Fruit fly (Drosophila melanogaster) whole organism, embryonic: ENCODE measurements around the gene CG14995.
A peak's percentile ranks its signal among the peaks of the same experiment; 100 is the strongest.

Experiments used
- BEAF-32 ChIP-seq: fragments of 200-800 bp; sonication (Bioruptor generic); optimal IDR thresholded peaks from 3 replicates; lab custom pipeline; 2017; ENCODE audit warnings: missing biosample characterization, missing genetic modification characterization, mild to moderate bottlenecking, moderate library complexity, missing genetic modification reagents
- CG10274 ChIP-seq: fragments of 200-800 bp; sonication (Bioruptor generic); optimal IDR thresholded peaks from 3 replicates; lab custom pipeline; 2017; ENCODE audit warnings: missing biosample characterization, mild to moderate bottlenecking, missing genetic modification characterization
- CG10321 ChIP-seq: fragments of 200-800 bp; sonication (Bioruptor generic); IDR thresholded peaks from 2 replicates; pipeline ENCODE4 v1.3.6; 2022; ENCODE audit warnings: missing biosample characterization, missing genetic modification characterization
- CG10979 ChIP-seq: fragments of 200-800 bp; sonication (Bioruptor generic); optimal IDR thresholded peaks from 2 replicates; lab custom pipeline; 2018; ENCODE audit warnings: missing biosample characterization, mild to moderate bottlenecking, missing genetic modification characterization, moderate library complexity
- CG11456 ChIP-seq: fragments of 200-800 bp; sonication (Bioruptor generic); IDR thresholded peaks from 3 replicates; pipeline ENCODE4 v1.3.6; 2022; ENCODE audit warnings: missing biosample characterization, missing genetic modification characterization
- CG12071 ChIP-seq: fragments of 200-800 bp; sonication (Bioruptor generic); optimal IDR thresholded peaks from 3 replicates; lab custom pipeline; 2018; ENCODE audit warnings: missing biosample characterization, mild to moderate bottlenecking, missing genetic modification characterization
- CG15479 ChIP-seq: fragments of 200-800 bp; sonication (Bioruptor generic); optimal IDR thresholded peaks from 3 replicates; lab custom pipeline; 2019; ENCODE audit warnings: missing biosample characterization, mild to moderate bottlenecking, missing genetic modification characterization, moderate library complexity
- CG15514 ChIP-seq: fragments of 200-800 bp; sonication (Bioruptor generic); optimal IDR thresholded peaks from 3 replicates; lab custom pipeline; 2017; ENCODE audit warnings: missing biosample characterization, missing genetic modification characterization, mild to moderate bottlenecking, moderate library complexity, missing genetic modification reagents
- CG15696 ChIP-seq: fragments of 200-800 bp; sonication (Bioruptor generic); optimal IDR thresholded peaks from 2 replicates; lab custom pipeline; 2019; ENCODE audit warnings: missing biosample characterization, mild to moderate bottlenecking, missing genetic modification characterization, moderate library complexity
- CG17361 ChIP-seq: fragments of 200-800 bp; sonication (Bioruptor generic); IDR thresholded peaks from 3 replicates; pipeline ENCODE4 v1.3.6; 2022; ENCODE audit warnings: missing biosample characterization, missing genetic modification characterization
- CG2120 ChIP-seq: fragments of 200-800 bp; sonication (Bioruptor generic); optimal IDR thresholded peaks from 3 replicates; lab custom pipeline; 2016; ENCODE audit warnings: missing biosample characterization, missing genetic modification characterization
- CG2889 ChIP-seq: fragments of 200-800 bp; sonication (Bioruptor generic); IDR thresholded peaks from 3 replicates; pipeline ENCODE4 v1.3.6; 2022; ENCODE audit warnings: missing biosample characterization, missing genetic modification characterization
- CG30431 ChIP-seq: fragments of 200-800 bp; sonication (Bioruptor generic); optimal IDR thresholded peaks from 2 replicates; lab custom pipeline; 2017; ENCODE audit warnings: missing biosample characterization, missing genetic modification characterization
- CG3163 ChIP-seq: fragments of 200-800 bp; sonication (Bioruptor generic); optimal IDR thresholded peaks from 3 replicates; lab custom pipeline; 2016; ENCODE audit warnings: missing biosample characterization, missing genetic modification characterization
- CG34376 ChIP-seq: fragments of 200-800 bp; sonication (Bioruptor generic); optimal IDR thresholded peaks from 2 replicates; lab custom pipeline; 2018; ENCODE audit warnings: missing biosample characterization, mild to moderate bottlenecking, missing genetic modification characterization
- CG3838 ChIP-seq: fragments of 200-800 bp; sonication (Bioruptor generic); optimal IDR thresholded peaks from 3 replicates; lab custom pipeline; 2016; ENCODE audit warnings: missing biosample characterization, missing genetic modification characterization
- CG4617 ChIP-seq: fragments of 200-800 bp; sonication (Bioruptor generic); optimal IDR thresholded peaks from 3 replicates; lab custom pipeline; 2016; ENCODE audit warnings: missing biosample characterization, missing genetic modification characterization, borderline replicate concordance
- CG6765 ChIP-seq: fragments of 200-800 bp; sonication (Bioruptor generic); optimal IDR thresholded peaks from 3 replicates; lab custom pipeline; 2017; ENCODE audit warnings: missing biosample characterization, mild to moderate bottlenecking, missing genetic modification characterization
- CG6791 ChIP-seq: fragments of 200-800 bp; sonication (Bioruptor generic); IDR thresholded peaks from 3 replicates; pipeline ENCODE4 v1.3.6; 2022; ENCODE audit warnings: missing biosample characterization, missing genetic modification characterization; ENCODE audit not compliant: partially characterized antibody
- Ets97D ChIP-seq: fragments of 200-800 bp; sonication (Bioruptor generic); optimal IDR thresholded peaks from 3 replicates; lab custom pipeline; 2016; ENCODE audit warnings: missing biosample characterization, missing genetic modification characterization
- HHEX ChIP-seq: fragments of 200-800 bp; sonication (Bioruptor generic); optimal IDR thresholded peaks from 3 replicates; lab custom pipeline; 2017; ENCODE audit warnings: missing biosample characterization, mild to moderate bottlenecking, missing genetic modification characterization, missing genetic modification reagents
- HLH54F ChIP-seq: fragments of 200-800 bp; sonication (Bioruptor generic); optimal IDR thresholded peaks from 3 replicates; lab custom pipeline; 2016; ENCODE audit warnings: missing biosample characterization, missing genetic modification characterization
- HmgZ ChIP-seq: fragments of 200-800 bp; sonication (Bioruptor generic); optimal IDR thresholded peaks from 2 replicates; lab custom pipeline; 2018; ENCODE audit warnings: missing biosample characterization, mild to moderate bottlenecking, missing genetic modification characterization
- Hmr ChIP-seq: fragments of 200-800 bp; sonication (Bioruptor generic); optimal IDR thresholded peaks from 3 replicates; lab custom pipeline; 2017; ENCODE audit warnings: mild to moderate bottlenecking, missing biosample characterization, missing genetic modification reagents, missing genetic modification characterization
- MBD-R2 ChIP-seq: fragments of 200-800 bp; sonication (Bioruptor generic); IDR thresholded peaks from 2 replicates; pipeline ENCODE4 v1.3.6; 2022; ENCODE audit warnings: missing biosample characterization, missing genetic modification characterization
- Meics ChIP-seq: fragments of 200-800 bp; sonication (Bioruptor generic); optimal IDR thresholded peaks from 2 replicates; lab custom pipeline; 2017; ENCODE audit warnings: missing biosample characterization, mild to moderate bottlenecking, missing genetic modification characterization
- Myb ChIP-seq: fragments of 200-800 bp; sonication (Bioruptor generic); optimal IDR thresholded peaks from 2 replicates; lab custom pipeline; 2016; ENCODE audit warnings: missing biosample characterization, missing genetic modification characterization
- Pdp1 ChIP-seq, 2 experiments: fragments of 200-800 bp; sonication (Bioruptor generic); optimal IDR thresholded peaks; 3 replicates each; lab custom pipeline; 2016; ENCODE audit warnings: missing biosample characterization in 2 of 2, missing genetic modification characterization in 2 of 2, mild to moderate bottlenecking in 1 of 2, moderate library complexity in 1 of 2
- Sox100B ChIP-seq: fragments of 200-800 bp; sonication (Bioruptor generic); optimal IDR thresholded peaks from 3 replicates; lab custom pipeline; 2018; ENCODE audit warnings: missing biosample characterization, mild to moderate bottlenecking, missing genetic modification characterization
- Stat92E ChIP-seq, 3 experiments: fragments of >200 bp in 2 of 3; fragments of 200-800 bp in 1 of 3; sonication (Bioruptor generic) in 1 of 3; optimal IDR thresholded peaks; 2 replicates each; lab custom pipeline; 2017 to 2019; ENCODE audit warnings: missing biosample characterization in 3 of 3, missing genetic modification characterization in 3 of 3, mild to moderate bottlenecking in 1 of 3, moderate library complexity in 1 of 3
- cad ChIP-seq: fragments of >200 bp; optimal IDR thresholded peaks from 2 replicates; lab custom pipeline; 2017; ENCODE audit warnings: missing biosample characterization, missing genetic modification characterization
- crol ChIP-seq: fragments of 200-800 bp; sonication (Bioruptor generic); IDR thresholded peaks from 2 replicates; pipeline ENCODE4 v1.3.6; 2022; ENCODE audit warnings: missing biosample characterization, missing genetic modification characterization
- crp ChIP-seq, 2 experiments: fragments of 200-800 bp; sonication (Bioruptor generic); optimal IDR thresholded peaks; 2 replicates in 1 of 2; 3 replicates in 1 of 2; lab custom pipeline; 2017; ENCODE audit warnings: missing biosample characterization in 2 of 2, missing genetic modification characterization in 2 of 2, mild to moderate bottlenecking in 1 of 2, moderate library complexity in 1 of 2
- dati ChIP-seq: fragments of 200-800 bp; sonication (Bioruptor generic); IDR thresholded peaks from 2 replicates; pipeline ENCODE4 v1.3.6; 2022; ENCODE audit warnings: missing biosample characterization, missing genetic modification characterization
- dm ChIP-seq: fragments of 200-800 bp; sonication (Bioruptor generic); optimal IDR thresholded peaks from 3 replicates; lab custom pipeline; 2016; ENCODE audit warnings: missing biosample characterization, missing genetic modification characterization
- dpn ChIP-seq, 2 experiments: fragments of 200-800 bp; sonication (Bioruptor generic); optimal IDR thresholded peaks; 3 replicates each; lab custom pipeline; 2016; ENCODE audit warnings: missing biosample characterization in 2 of 2, missing genetic modification characterization in 2 of 2
- exex ChIP-seq: fragments of 200-800 bp; sonication (Bioruptor generic); optimal IDR thresholded peaks from 4 replicates; lab custom pipeline; 2018; ENCODE audit warnings: missing biosample characterization, mild to moderate bottlenecking, missing genetic modification characterization, moderate library complexity
- fd102C ChIP-seq: fragments of 200-800 bp; sonication (Bioruptor generic); optimal IDR thresholded peaks from 2 replicates; lab custom pipeline; 2018; ENCODE audit warnings: missing biosample characterization, mild to moderate bottlenecking, missing genetic modification characterization, moderate library complexity
- gfzf ChIP-seq: fragments of 200-800 bp; sonication (Bioruptor generic); optimal IDR thresholded peaks from 2 replicates; lab custom pipeline; 2016; ENCODE audit warnings: missing biosample characterization, mild to moderate bottlenecking, missing genetic modification characterization, moderate library complexity
- grau ChIP-seq: fragments of 200-800 bp; optimal IDR thresholded peaks from 3 replicates; lab custom pipeline; 2019; ENCODE audit warnings: missing biosample characterization, mild to moderate bottlenecking, missing genetic modification characterization, moderate library complexity
- gsb ChIP-seq: fragments of 200-800 bp; sonication (Bioruptor generic); IDR thresholded peaks from 2 replicates; pipeline ENCODE4 v1.3.6; 2022; ENCODE audit warnings: missing biosample characterization, missing genetic modification characterization
- hb ChIP-seq: fragments of 200-800 bp; sonication (Bioruptor generic); IDR thresholded peaks from 3 replicates; pipeline ENCODE4 v1.3.6; 2022; ENCODE audit warnings: missing biosample characterization, missing genetic modification characterization; ENCODE audit not compliant: partially characterized antibody
- luna ChIP-seq: fragments of 200-800 bp; sonication (Bioruptor generic); optimal IDR thresholded peaks from 2 replicates; lab custom pipeline; 2016; ENCODE audit warnings: missing biosample characterization, missing genetic modification characterization
- nom ChIP-seq: fragments of 200-800 bp; sonication (Bioruptor generic); optimal IDR thresholded peaks from 2 replicates; lab custom pipeline; 2017; ENCODE audit warnings: missing biosample characterization, missing genetic modification characterization, mild to moderate bottlenecking, moderate library complexity, missing genetic modification reagents
- prd ChIP-seq, 3 experiments: fragments of >200 bp in 2 of 3; fragments of 200-800 bp in 1 of 3; sonication (Bioruptor generic) in 1 of 3; optimal IDR thresholded peaks in 2 of 3; IDR thresholded peaks in 1 of 3; 2 replicates in 2 of 3; 3 replicates in 1 of 3; pipeline versions ENCODE4 v1.3.6 to Lab custom; 2017 to 2022; ENCODE audit warnings: missing biosample characterization in 1 of 3, missing genetic modification characterization in 1 of 3
- sens ChIP-seq: fragments of 200-800 bp; sonication (Bioruptor generic); peaks from one replicate; lab custom pipeline; 2016; ENCODE audit warnings: missing biosample characterization, missing genetic modification characterization

The CG14995 gene

DNA sequence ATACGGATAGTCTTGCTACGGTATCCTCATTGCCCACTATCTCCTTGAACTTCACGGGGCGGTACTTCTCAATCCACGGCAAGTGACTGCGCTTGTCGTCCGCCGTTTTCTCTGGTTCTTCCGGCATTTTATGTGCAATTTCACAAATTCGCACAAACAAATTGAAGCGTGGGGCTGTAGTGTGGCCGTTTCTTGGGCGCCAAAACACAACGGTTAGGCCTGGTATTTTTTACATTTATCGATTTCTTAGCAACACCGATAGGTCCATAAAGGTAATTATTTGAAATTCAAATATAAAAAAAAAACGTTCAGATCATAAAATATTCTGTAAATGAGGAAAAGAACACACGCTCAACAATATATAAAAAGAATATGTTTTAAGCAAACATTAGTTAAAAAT is 32.8 kb upstream of the CG14995 start, which contains the start of gene RfC4 (continued):
- no peak for TF ChIP-seq CG11456 (GFP tag; lab: Robert Waterston, UW)
- TF ChIP-seq CG6765: no peak
- TF ChIP-seq CG17361: 0 out of 3 replicates have a peak, but pooled peaks have one; percentile 18
- no peak for TF ChIP-seq CG2889 (GFP tag; lab: Robert Waterston, UW)
- no peak for TF ChIP-seq CG12071
- TF ChIP-seq HmgZ (tag; lab: Kevin White, UChicago): peak; percentile 35
- no peak for TF ChIP-seq CG15696 (tag; lab: Kevin White, UChicago)
- peak; percentile 18 for TF ChIP-seq dm
- TF ChIP-seq BEAF-32: peak; percentile 50
- TF ChIP-seq dpn (GFP tag; optimal IDR thresholded peaks at IDR 0.05; lab: Kevin White, UChicago): no peak
- 0 out of 3 replicates have a peak, but pooled peaks have one; percentile 2 for TF ChIP-seq CG6791 (GFP tag; lab: Robert Waterston, UW)
- no peak for TF ChIP-seq exex
- TF ChIP-seq Hmr (GFP tag; lab: Kevin White, UChicago): no peak
- peak; percentile 46; the same call in 1 of the 2 replicates for TF ChIP-seq MBD-R2
- TF ChIP-seq CG30431: no peak

DNA sequence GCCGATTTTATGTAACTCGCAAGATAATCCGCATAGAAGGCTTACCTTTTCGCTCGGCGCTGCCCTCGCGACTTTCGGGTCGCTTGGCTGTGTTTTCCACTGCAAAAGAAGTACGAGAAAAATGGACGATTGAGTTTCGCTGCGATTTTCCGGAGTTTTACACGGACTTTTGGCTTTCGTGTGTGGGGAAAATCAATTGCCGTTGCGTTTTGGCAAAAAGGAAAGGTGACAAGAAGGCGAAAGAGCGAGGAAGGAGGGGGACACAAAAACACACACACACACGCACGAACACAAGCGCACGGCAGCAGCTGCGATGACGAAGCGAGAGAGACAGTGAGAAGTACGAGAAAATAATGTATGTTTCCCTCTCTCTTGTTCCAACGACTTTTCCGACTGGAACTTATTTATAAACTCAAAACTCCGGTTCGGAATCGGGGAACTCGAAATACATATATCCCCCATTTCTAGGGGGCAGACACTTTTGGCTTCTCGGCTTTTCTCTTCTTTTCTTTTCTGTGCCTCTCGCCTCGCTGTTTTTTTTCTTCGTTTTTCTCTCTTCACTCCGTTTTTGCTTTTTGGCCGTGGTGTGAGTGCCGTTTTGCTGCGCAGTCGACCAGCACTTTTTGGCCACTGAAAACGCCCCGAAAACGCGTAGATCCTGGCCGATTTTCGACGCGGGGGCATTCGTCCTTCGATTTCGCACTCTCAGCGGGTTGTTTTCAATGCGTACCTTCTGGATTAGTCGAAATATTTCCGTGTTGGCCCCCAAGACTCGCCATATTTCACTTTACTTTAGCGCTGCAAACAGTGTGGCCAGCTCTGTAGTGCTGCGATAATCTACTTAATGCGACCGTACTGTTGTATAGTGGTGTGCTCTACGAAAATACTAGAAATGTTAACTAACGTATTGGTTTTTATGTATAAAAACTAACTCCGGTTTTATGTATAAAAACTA is 30.9 kb upstream of the CG14995 start, which contains the start of gene ens:
TSS of gene ens (minus strand) at position 827 of the 955 bp plus-strand sequence.
- peak; percentile 46 for TF ChIP-seq CG3163 (GFP tag; lab: Kevin White, UChicago)
- no peak for TF ChIP-seq HLH54F
- TF ChIP-seq gfzf: peak; percentile 91
- TF ChIP-seq nom (GFP tag; lab: Kevin White, UChicago): peak; percentile 66
- no peak for TF ChIP-seq CG3838 (GFP tag; lab: Kevin White, UChicago)
- no peak for TF ChIP-seq Meics (GFP tag; lab: Kevin White, UChicago)
- no peak for TF ChIP-seq CG10274 (GFP tag; lab: Kevin White, UChicago)
- TF ChIP-seq dati (GFP tag; lab: Robert Waterston, UW): no peak
- TF ChIP-seq cad (GFP tag; lab: Kevin White, UChicago): no peak
- TF ChIP-seq CG15514 (GFP tag; lab: Kevin White, UChicago): peak; percentile 44
- TF ChIP-seq CG10979: no peak
- TF ChIP-seq luna (GFP tag; lab: Kevin White, UChicago): no peak
- TF ChIP-seq Pdp1 (GFP tag; optimal IDR thresholded peaks at IDR 0.05; lab: Kevin White, UChicago): peak in 1 of 2 experiments; percentile 51
- no peak for TF ChIP-seq prd (optimal IDR thresholded peaks at IDR 0.05; lab: Kevin White, UChicago)
- TF ChIP-seq prd (GFP tag; IDR thresholded peaks at IDR 0.05; lab: Robert Waterston, UW): no peak
- peak; percentile 65 for TF ChIP-seq Myb (GFP tag; lab: Kevin White, UChicago)
- peak; percentile 77 for TF ChIP-seq crol
- 0 out of 2 replicates have a peak, but pooled peaks have one; percentile 21 for TF ChIP-seq CG10321 (GFP tag; lab: Robert Waterston, UW)
- peak; percentile 5 for TF ChIP-seq grau (tag; lab: Kevin White, UChicago)
- TF ChIP-seq CG4617 (GFP tag; lab: Kevin White, UChicago): peak; percentile 93
- TF ChIP-seq Stat92E (GFP tag; optimal IDR thresholded peaks at IDR 0.05; lab: Kevin White, UChicago): peak in 1 of 3 experiments; percentile 76
- no peak for TF ChIP-seq HHEX
- no peak for TF ChIP-seq gsb
- no peak for TF ChIP-seq CG2120 (GFP tag; lab: Kevin White, UChicago)
- TF ChIP-seq fd102C (GFP tag; lab: Kevin White, UChicago): no peak
- no peak for TF ChIP-seq Sox100B (GFP tag; lab: Kevin White, UChicago)
- no peak for TF ChIP-seq hb (GFP tag; lab: Robert Waterston, UW)
- peak in 1 of 2 experiments; percentile 14 for TF ChIP-seq crp (GFP tag; optimal IDR thresholded peaks at IDR 0.05; lab: Kevin White, UChicago)
- TF ChIP-seq CG34376: peak; percentile 21
- TF ChIP-seq CG15479: no peak
- no peak for TF ChIP-seq CG11456 (GFP tag; lab: Robert Waterston, UW)
- peak; percentile 28 for TF ChIP-seq Ets97D
- peak; percentile 82 for TF ChIP-seq sens
